Fruit fly (Drosophila melanogaster): ENCODE results near the gene Rat1.
A peak's percentile ranks its signal among the peaks of the same experiment; 100 is the strongest.

The Rat1 gene

DNA sequence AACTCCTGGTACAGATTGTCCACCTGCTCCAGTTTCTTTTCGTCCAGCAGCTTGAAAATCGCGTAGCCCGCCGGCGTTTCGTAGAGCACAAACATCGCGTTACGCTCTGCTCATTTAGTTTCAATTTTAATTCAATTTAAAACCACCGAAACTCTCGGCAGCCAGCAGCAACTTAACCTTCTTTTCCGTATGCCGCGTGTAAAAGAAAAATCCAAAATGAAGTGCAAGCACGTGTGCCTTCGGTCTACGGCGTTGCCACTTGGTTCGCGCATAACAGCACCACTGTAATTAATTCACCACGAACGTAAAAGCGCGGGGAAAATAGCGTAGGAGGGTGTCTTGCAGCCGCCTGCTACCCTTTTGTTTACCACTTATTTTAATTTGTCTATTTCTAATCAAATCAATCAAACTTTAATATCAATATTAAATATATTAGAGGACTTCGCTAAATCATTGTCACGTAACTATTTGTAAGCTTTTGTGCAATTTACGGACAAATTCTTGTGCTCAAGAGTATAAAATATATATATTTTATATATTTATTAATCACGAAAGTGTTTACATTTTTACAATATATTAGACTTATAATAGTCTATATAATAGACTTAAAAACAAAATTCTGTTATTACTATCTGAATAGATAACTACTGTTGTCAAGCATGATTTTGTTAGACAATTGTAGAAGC lies 10.8 kb downstream of the Rat1 start, which contains the start of gene nop5 (continued):
- TF ChIP-seq Fer1 (GFP tag; optimal IDR thresholded peaks at IDR 0.05) (peak; percentile 78), CG4820 (GFP tag; optimal IDR thresholded peaks at IDR 0.05) (peak; percentile 34), stwl (tag; optimal IDR thresholded peaks at IDR 0.05) (no peak), MTF-1 (GFP tag; optimal IDR thresholded peaks at IDR 0.05; ENCODE audit: borderline replicate concordance) (no peak), CG10209 (GFP tag; optimal IDR thresholded peaks at IDR 0.05) (peak; percentile 73), B-H2 (GFP tag; optimal IDR thresholded peaks at IDR 0.05) (peak; percentile 72), Jarid2 (GFP tag; optimal IDR thresholded peaks at IDR 0.05) (no peak), yki (optimal IDR thresholded peaks at IDR 0.05) (no peak), rib (GFP tag; IDR thresholded peaks at IDR 0.05) (no peak), CG17612 (GFP tag; IDR thresholded peaks at IDR 0.05) (no peak), p53 (GFP tag; optimal IDR thresholded peaks at IDR 0.05) (no peak), Dek (tag; optimal IDR thresholded peaks at IDR 0.05) (peak; percentile 71), Blimp-1 (GFP tag; optimal IDR thresholded peaks at IDR 0.05) (no peak), CG18619 (GFP tag; optimal IDR thresholded peaks at IDR 0.05) (peak; percentile 83), dmrt99B (tag; optimal IDR thresholded peaks at IDR 0.05) (no peak), ci (GFP tag; IDR thresholded peaks at IDR 0.05) (peak; percentile 53; the same call in 2 of the 3 replicates), Camta (GFP tag; optimal IDR thresholded peaks at IDR 0.05) (no peak), CG30403 (GFP tag; optimal IDR thresholded peaks at IDR 0.05) (peak; percentile 60), zen (tag; optimal IDR thresholded peaks at IDR 0.05) (peak; percentile 20), dimm (GFP tag; IDR thresholded peaks at IDR 0.05) (no peak), CG9609 (GFP tag; optimal IDR thresholded peaks at IDR 0.05) (no peak), CG34376 (GFP tag; optimal IDR thresholded peaks at IDR 0.05) (peak; percentile 33), toy (GFP tag; IDR thresholded peaks at IDR 0.05) (no peak), en (GFP tag; optimal IDR thresholded peaks at IDR 0.05) (no peak), row (GFP tag; IDR thresholded peaks at IDR 0.05) (peak; percentile 95), CG18011 (GFP tag; optimal IDR thresholded peaks at IDR 0.05) (no peak), tgo (GFP tag; IDR thresholded peaks at IDR 0.05) (no peak; the same call in 2 of the 3 replicates), Opbp (GFP tag; IDR thresholded peaks at IDR 0.05; ENCODE audit: partially characterized antibody) (no peak), CG7745 (tag; optimal IDR thresholded peaks at IDR 0.05) (peak; percentile 26), CG2120 (GFP tag; optimal IDR thresholded peaks at IDR 0.05) (peak; percentile 35), Oli (tag; optimal IDR thresholded peaks at IDR 0.05) (no peak), CG3065 (GFP tag; optimal IDR thresholded peaks at IDR 0.05) (no peak), chm (GFP tag; IDR thresholded peaks at IDR 0.05) (no peak), CG3407 (GFP tag; optimal IDR thresholded peaks at IDR 0.05) (no peak), PHDP (tag; optimal IDR thresholded peaks at IDR 0.05) (peak; percentile 36), Med (GFP tag) (peak; percentile 89), disco-r (GFP tag; optimal IDR thresholded peaks at IDR 0.05) (no peak), da (GFP tag; optimal IDR thresholded peaks at IDR 0.05) (no peak), Nf-YB (GFP tag; optimal IDR thresholded peaks at IDR 0.05) (peak; percentile 63), Doc3 (GFP tag; IDR thresholded peaks at IDR 0.05; ENCODE audit: partially characterized antibody) (no peak), exex (tag; optimal IDR thresholded peaks at IDR 0.05) (peak; percentile 47), emc (GFP tag; optimal IDR thresholded peaks at IDR 0.05) (no peak), Abd-B (GFP tag; optimal IDR thresholded peaks at IDR 0.05) (no peak), Gsc (GFP tag; IDR thresholded peaks at IDR 0.05) (no peak), fd102C (GFP tag; optimal IDR thresholded peaks at IDR 0.05) (no peak), hth (optimal IDR thresholded peaks at IDR 0.05) (no peak), CG12769 (tag; optimal IDR thresholded peaks at IDR 0.05) (no peak), ab (GFP tag; optimal IDR thresholded peaks at IDR 0.05) (no peak), sisA (GFP tag; IDR thresholded peaks at IDR 0.05) (no peak), unpg (GFP tag; optimal IDR thresholded peaks at IDR 0.05) (peak; percentile 38)
